Worm (Caenorhabditis elegans): ENCODE results near the gene srx-42.

The srx-42 gene

DNA sequence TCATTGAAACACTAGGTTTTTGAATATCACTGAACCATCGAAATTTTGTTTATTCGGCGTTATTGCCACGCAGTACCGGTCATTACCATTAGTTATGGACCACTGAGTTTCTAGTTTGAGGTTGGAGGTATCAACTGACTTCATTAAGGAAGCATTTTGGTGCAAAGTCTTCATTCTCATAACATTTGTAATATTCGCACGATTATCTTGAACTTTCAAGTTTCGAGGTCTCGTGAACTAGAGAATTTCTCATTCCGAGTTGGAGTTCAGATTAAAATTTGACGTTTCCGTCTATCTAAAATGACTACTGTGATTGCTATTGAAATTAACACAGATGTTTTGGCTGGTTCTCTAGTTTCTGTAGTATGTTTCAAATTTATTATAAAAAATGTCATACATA is at the start of gene srx-42:
srx-42 (plus strand) TSS at position 301 of the 400 bp plus-strand sequence.
- TF ChIP-seq klf-2 (GFP tag; conservative IDR thresholded peaks at IDR 0.05): no peak

DNA sequence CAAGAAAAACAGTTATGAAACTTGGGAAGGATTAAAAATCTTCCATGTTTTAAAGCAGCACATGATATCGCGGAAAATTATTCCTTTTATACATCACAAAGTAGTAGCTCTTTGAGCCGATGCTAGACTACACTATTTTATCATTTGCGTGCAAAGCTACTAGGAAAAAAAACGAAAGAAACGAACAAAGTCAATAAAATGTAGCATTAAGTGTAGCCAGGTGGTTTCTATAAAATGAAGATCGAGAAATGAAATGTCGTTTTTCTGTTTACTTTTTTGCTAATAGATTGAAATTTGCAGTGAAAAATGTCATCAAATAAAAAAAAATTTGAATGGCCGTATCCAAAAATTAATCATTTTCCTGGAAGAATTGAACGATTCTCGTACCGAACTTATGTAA is 47.9 kb upstream of the srx-42 start, which contains the start of gene cpt-5:
cpt-5 (plus strand) TSS at position 301 of the 400 bp plus-strand sequence.
- TF ChIP-seq flt-1 (GFP tag; IDR thresholded peaks at IDR 0.05) (no peak), cog-1 (tag; optimal IDR thresholded peaks at IDR 0.05) (no peak), ref-1 (GFP tag; conservative IDR thresholded peaks at IDR 0.05) (no peak), T22C8.4 (GFP tag; IDR thresholded peaks at IDR 0.05) (no peak), ztf-29 (GFP tag; IDR thresholded peaks at IDR 0.05) (no peak), med-1 (GFP tag; optimal IDR thresholded peaks at IDR 0.05; ENCODE audit: insufficient read depth) (no peak), klf-2 (GFP tag; conservative IDR thresholded peaks at IDR 0.05) (no peak), ztf-23 (GFP tag; IDR thresholded peaks at IDR 0.05) (no peak), tab-1 (GFP tag; IDR thresholded peaks at IDR 0.05) (no peak)

DNA sequence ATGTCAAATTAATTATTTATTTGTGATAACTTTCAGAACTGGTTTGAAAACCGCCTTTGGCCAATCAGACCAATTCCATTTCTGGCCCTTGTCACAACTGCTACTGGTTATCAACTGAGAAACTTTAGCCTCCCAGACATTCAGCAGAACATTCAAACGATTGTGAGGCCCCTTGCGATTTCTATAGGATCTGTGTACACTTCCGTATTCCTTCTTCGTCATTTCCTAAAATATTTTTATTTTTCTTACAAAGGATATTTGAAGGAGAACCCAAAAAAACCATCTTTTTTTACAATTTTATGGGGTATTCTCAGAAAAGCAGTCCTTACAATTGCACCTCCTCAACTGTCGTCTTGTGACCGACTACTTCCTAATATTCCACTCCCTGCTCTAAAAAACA is 47.5 kb upstream of the srx-42 start:
- TF ChIP-seq ref-1 (GFP tag; conservative IDR thresholded peaks at IDR 0.05) (no peak), klf-2 (GFP tag; conservative IDR thresholded peaks at IDR 0.05) (no peak), ztf-23 (GFP tag; IDR thresholded peaks at IDR 0.05) (no peak), tab-1 (GFP tag; IDR thresholded peaks at IDR 0.05) (no peak), flt-1 (GFP tag; IDR thresholded peaks at IDR 0.05) (no peak), med-1 (GFP tag; optimal IDR thresholded peaks at IDR 0.05; ENCODE audit: insufficient read depth) (no peak), cog-1 (tag; optimal IDR thresholded peaks at IDR 0.05) (no peak), T22C8.4 (GFP tag; IDR thresholded peaks at IDR 0.05) (no peak), ztf-29 (GFP tag; IDR thresholded peaks at IDR 0.05) (no peak)

DNA sequence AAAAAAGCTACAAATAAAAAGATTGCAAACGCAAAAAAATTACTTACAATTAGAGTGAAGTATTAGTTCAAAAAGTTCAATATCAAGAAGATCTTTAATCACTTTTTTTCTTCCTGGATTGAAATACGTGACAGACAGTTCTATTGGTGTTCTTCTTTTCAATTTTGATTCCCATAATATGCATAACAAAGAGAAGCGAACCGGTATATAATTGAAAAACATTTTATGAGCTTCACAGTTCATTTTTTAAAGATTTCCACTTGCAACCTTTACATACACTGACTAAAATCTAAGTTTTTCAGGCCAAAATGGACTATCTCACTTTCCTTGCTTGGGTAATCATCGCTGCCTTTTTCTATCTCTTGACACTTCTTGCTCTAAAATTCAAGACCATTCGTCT is 44.3 kb upstream of the srx-42 start, which contains the start of gene T22G5.1:
T22G5.1 (plus strand) TSS at position 301 of the 400 bp plus-strand sequence.
- TF ChIP-seq T22C8.4 (GFP tag; IDR thresholded peaks at IDR 0.05) (no peak), ztf-23 (GFP tag; IDR thresholded peaks at IDR 0.05) (no peak), flt-1 (GFP tag; IDR thresholded peaks at IDR 0.05) (no peak), ztf-29 (GFP tag; IDR thresholded peaks at IDR 0.05) (no peak), klf-2 (GFP tag; conservative IDR thresholded peaks at IDR 0.05) (no peak), tab-1 (GFP tag; IDR thresholded peaks at IDR 0.05) (no peak), ref-1 (GFP tag; conservative IDR thresholded peaks at IDR 0.05) (no peak), cog-1 (tag; optimal IDR thresholded peaks at IDR 0.05) (no peak), med-1 (GFP tag; optimal IDR thresholded peaks at IDR 0.05; ENCODE audit: insufficient read depth) (no peak)

DNA sequence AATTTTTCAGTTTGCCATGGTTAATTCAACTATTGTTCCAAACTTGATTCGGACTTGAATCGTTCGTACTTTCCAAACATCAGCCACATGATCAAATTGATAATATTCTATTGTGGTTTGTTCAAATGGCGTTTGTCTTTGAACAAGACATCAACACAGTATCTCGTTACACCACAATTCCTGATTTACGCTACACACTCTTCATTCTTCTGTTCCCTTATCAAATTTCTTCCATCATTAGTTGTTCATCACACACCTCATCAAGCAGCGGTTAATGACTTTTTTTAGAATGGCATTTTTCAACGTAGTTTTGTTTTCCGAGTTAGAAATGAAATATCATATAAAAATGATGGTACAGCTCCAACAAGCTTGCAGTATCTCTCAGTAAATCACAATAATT is 42.6 kb upstream of the srx-42 start:
- TF ChIP-seq cog-1 (tag; optimal IDR thresholded peaks at IDR 0.05): no peak
- TF ChIP-seq tab-1 (GFP tag; IDR thresholded peaks at IDR 0.05): no peak
- TF ChIP-seq ref-1 (GFP tag; conservative IDR thresholded peaks at IDR 0.05): no peak
- TF ChIP-seq flt-1 (GFP tag; IDR thresholded peaks at IDR 0.05): no peak
- no peak for TF ChIP-seq T22C8.4 (GFP tag; IDR thresholded peaks at IDR 0.05)
- no peak for TF ChIP-seq ztf-23 (GFP tag; IDR thresholded peaks at IDR 0.05)
- no peak for TF ChIP-seq ztf-29 (GFP tag; IDR thresholded peaks at IDR 0.05)
- TF ChIP-seq med-1 (GFP tag; optimal IDR thresholded peaks at IDR 0.05; ENCODE audit: insufficient read depth): no peak
- TF ChIP-seq klf-2 (GFP tag; conservative IDR thresholded peaks at IDR 0.05): no peak

DNA sequence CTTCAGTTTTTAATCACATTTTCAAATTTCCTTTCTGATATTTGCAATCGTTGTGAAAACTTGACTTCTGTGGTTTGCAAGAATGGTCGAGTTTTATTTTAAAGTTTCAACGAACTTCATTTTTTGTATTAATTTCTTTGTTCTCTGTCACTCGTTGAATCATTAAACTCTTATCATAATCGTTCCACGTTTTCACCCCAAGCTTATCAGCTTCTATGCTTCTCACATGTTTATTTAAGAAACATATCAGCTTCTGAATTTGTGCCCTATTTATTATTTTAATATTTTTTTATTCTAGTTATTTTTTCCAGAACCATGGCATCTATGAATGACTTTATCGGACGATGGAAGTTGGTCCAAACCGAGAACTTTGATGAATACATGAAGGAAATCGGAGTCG is 41.6 kb upstream of the srx-42 start, which contains the start of gene lbp-7:
lbp-7 (plus strand) TSS at position 312 of the 400 bp plus-strand sequence.
- TF ChIP-seq tab-1 (GFP tag; IDR thresholded peaks at IDR 0.05) (no peak), cog-1 (tag; optimal IDR thresholded peaks at IDR 0.05) (no peak), flt-1 (GFP tag; IDR thresholded peaks at IDR 0.05) (no peak), ztf-23 (GFP tag; IDR thresholded peaks at IDR 0.05) (no peak), ref-1 (GFP tag; conservative IDR thresholded peaks at IDR 0.05) (no peak), ztf-29 (GFP tag; IDR thresholded peaks at IDR 0.05) (no peak), T22C8.4 (GFP tag; IDR thresholded peaks at IDR 0.05) (no peak), med-1 (GFP tag; optimal IDR thresholded peaks at IDR 0.05; ENCODE audit: insufficient read depth) (no peak), klf-2 (GFP tag; conservative IDR thresholded peaks at IDR 0.05) (no peak)

DNA sequence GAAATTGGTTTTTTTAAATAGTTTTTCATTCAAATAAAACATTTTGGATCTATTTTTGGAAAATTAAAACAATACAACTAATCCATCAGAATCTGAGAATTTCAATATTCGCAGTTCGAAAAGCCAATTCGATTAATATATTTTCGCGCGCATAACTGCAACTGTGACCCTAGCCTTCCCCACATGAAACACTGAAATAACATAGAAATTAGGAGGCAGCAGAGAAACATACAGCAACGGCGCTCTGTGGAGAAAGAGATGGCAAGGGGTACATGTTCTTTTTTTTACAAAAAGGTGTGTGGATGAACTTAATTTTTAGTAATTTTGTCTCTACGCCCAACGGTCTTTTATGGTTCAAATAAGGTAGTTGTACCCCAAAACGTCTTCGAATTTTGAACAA is 40.7 kb upstream of the srx-42 start:
- no peak for TF ChIP-seq ztf-23 (GFP tag; IDR thresholded peaks at IDR 0.05)
- no peak for TF ChIP-seq T22C8.4 (GFP tag; IDR thresholded peaks at IDR 0.05)
- no peak for TF ChIP-seq cog-1 (tag; optimal IDR thresholded peaks at IDR 0.05)
- TF ChIP-seq ref-1 (GFP tag; conservative IDR thresholded peaks at IDR 0.05): no peak
- TF ChIP-seq ztf-29 (GFP tag; IDR thresholded peaks at IDR 0.05): no peak

DNA sequence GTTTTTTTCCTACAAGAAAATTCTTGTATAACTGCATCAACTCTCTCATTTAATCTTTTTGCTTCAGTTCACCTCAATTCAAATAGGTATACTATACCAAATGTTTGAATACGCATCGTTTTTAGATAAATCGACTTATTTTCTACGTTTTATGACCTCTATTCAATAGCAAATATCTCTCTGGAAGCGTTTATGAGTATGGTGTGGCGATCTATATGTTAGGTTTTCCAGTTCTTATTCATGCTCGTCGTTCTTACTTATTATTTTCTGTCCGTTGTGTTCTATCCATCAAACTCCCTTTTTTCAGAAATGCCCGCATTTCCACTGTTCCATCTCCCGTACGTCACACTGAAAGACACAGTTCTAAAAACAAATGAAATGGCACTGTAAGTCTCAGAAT is 40.2 kb upstream of the srx-42 start, which contains the start of gene T22G5.3:
T22G5.3 (plus strand) TSS at position 301 of the 400 bp plus-strand sequence.
- TF ChIP-seq T22C8.4 (GFP tag; IDR thresholded peaks at IDR 0.05): no peak
- TF ChIP-seq tab-1 (GFP tag; IDR thresholded peaks at IDR 0.05): no peak
- TF ChIP-seq ref-1 (GFP tag; conservative IDR thresholded peaks at IDR 0.05): no peak
- no peak for TF ChIP-seq ztf-23 (GFP tag; IDR thresholded peaks at IDR 0.05)
- no peak for TF ChIP-seq flt-1 (GFP tag; IDR thresholded peaks at IDR 0.05)
- TF ChIP-seq ztf-29 (GFP tag; IDR thresholded peaks at IDR 0.05): no peak
- no peak for TF ChIP-seq med-1 (GFP tag; optimal IDR thresholded peaks at IDR 0.05; ENCODE audit: insufficient read depth)
- no peak for TF ChIP-seq cog-1 (tag; optimal IDR thresholded peaks at IDR 0.05)
- no peak for TF ChIP-seq klf-2 (GFP tag; conservative IDR thresholded peaks at IDR 0.05)

DNA sequence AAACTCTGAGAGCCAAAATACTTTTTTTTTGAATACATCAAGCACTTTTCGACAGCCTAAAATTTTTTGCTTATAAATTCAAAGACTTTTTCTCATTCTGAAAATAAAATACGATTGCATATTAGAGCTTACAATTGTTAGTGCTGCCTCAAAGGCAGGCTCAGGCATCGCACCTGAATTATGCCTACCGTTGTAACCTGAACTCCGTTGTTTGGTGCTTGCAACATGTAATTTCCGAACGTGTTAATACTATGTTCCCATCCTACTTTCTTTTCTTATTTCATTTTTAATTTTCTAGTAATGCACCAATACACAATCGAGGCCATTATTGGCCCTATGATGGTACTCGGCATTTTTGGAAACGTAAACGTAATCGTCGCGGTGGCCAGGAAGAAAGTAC is 33.5 kb upstream of the srx-42 start, which contains the start of gene srsx-19:
srsx-19 (plus strand) TSS at position 301 of the 400 bp plus-strand sequence.
- TF ChIP-seq cog-1 (tag; optimal IDR thresholded peaks at IDR 0.05) (no peak), ztf-29 (GFP tag; IDR thresholded peaks at IDR 0.05) (no peak), flt-1 (GFP tag; IDR thresholded peaks at IDR 0.05) (no peak), klf-2 (GFP tag; conservative IDR thresholded peaks at IDR 0.05) (no peak), ref-1 (GFP tag; conservative IDR thresholded peaks at IDR 0.05) (no peak), ztf-23 (GFP tag; IDR thresholded peaks at IDR 0.05) (no peak), tab-1 (GFP tag; IDR thresholded peaks at IDR 0.05) (no peak), med-1 (GFP tag; optimal IDR thresholded peaks at IDR 0.05; ENCODE audit: insufficient read depth) (no peak), T22C8.4 (GFP tag; IDR thresholded peaks at IDR 0.05) (no peak)

DNA sequence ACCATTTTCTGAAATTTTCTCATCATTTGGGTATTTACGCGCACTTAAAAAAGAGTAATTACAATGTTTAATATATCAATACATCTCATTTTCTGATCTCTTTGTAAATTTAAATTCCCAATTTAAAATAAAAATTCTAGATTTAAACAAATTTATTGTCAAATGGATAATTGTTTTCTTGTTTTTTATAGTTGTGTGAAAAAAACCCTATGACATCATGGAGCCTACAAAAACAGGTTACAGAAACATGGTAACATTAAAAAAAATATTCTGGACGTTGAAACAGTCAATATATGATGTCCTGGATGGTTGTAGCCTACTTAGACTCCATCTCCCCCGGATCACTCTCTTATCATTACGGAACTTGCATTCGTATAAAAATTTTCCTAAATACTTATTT is 31.3 kb upstream of the srx-42 start, which contains the start of gene spp-12:
spp-12 (plus strand) TSS at position 301 of the 400 bp plus-strand sequence.
- TF ChIP-seq ztf-23 (GFP tag; IDR thresholded peaks at IDR 0.05): no peak
- no peak for TF ChIP-seq ztf-29 (GFP tag; IDR thresholded peaks at IDR 0.05)
- TF ChIP-seq T22C8.4 (GFP tag; IDR thresholded peaks at IDR 0.05): no peak
- TF ChIP-seq cog-1 (tag; optimal IDR thresholded peaks at IDR 0.05): no peak
- TF ChIP-seq klf-2 (GFP tag; conservative IDR thresholded peaks at IDR 0.05): no peak
- TF ChIP-seq med-1 (GFP tag; optimal IDR thresholded peaks at IDR 0.05; ENCODE audit: insufficient read depth): no peak
- no peak for TF ChIP-seq ref-1 (GFP tag; conservative IDR thresholded peaks at IDR 0.05)
- TF ChIP-seq tab-1 (GFP tag; IDR thresholded peaks at IDR 0.05): no peak
- TF ChIP-seq flt-1 (GFP tag; IDR thresholded peaks at IDR 0.05): no peak

Data from whole organism, midembryonic.